Fruit fly (Drosophila melanogaster) whole organism: ENCODE data around the gene Vha68-2.

Source experiments
- Dll ChIP-seq: fragments of >200 bp; optimal IDR thresholded peaks from 2 replicates; lab custom pipeline; 2017
- EcR ChIP-seq, 2 experiments: fragments of >200 bp; optimal IDR thresholded peaks; 2 replicates each; lab custom pipeline; 2017; ENCODE audit warnings: missing biosample characterization in 2 of 2, missing genetic modification characterization in 2 of 2, missing genetic modification reagents in 2 of 2
- pan ChIP-seq: fragments of >200 bp; optimal IDR thresholded peaks from 2 replicates; lab custom pipeline; 2017
- psq ChIP-seq: fragments of >200 bp; optimal IDR thresholded peaks from 2 replicates; lab custom pipeline; 2017

- TF ChIP-seq psq (lab: Kevin White, UChicago): no peak
- TF ChIP-seq EcR (GFP tag; optimal IDR thresholded peaks at IDR 0.05; lab: Kevin White, UChicago): no peak
- no peak for TF ChIP-seq pan
- no peak for TF ChIP-seq Dll (lab: Kevin White, UChicago)
Observed at dm6 chr2L:12950682-12951081, 23.4 kb upstream of the Vha68-2 start.
